Fruit fly (Drosophila melanogaster): ENCODE results near the gene CG11122.

DNA sequence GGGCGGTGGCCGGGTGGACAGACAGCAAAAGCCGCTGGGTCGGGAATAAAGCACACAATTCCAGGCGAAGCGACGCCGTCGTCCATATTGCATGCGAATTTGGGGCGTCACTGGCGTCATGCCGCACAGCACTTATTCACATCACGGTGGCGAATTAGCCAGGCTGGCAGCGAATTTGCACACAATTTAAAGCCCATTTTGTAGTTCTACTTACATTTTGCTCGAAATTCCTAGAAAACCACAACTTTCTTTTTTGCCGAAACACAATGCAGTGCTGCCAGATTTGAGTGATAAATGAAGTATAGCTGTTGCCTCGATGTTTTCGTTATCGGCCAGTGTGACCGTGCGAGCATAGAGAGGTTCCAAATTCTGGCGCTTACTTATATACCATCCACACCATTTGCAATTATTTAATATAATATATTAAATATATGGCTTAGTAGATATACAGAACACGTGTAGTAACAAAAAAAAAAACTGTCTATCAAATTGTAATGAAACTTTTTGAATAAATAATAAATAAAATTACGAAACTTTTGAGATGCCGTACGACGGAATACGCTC lies 23.8 kb upstream of the CG11122 start, which contains the start of gene Ran:
- TF ChIP-seq EcR (GFP tag; optimal IDR thresholded peaks at IDR 0.05) (no peak), CG8478 (optimal IDR thresholded peaks at IDR 0.05) (no peak), psq (optimal IDR thresholded peaks at IDR 0.05) (no peak), Dll (optimal IDR thresholded peaks at IDR 0.05) (no peak), usp (GFP tag; optimal IDR thresholded peaks at IDR 0.05) (no peak), pan (optimal IDR thresholded peaks at IDR 0.05) (no peak)
